Worm (Caenorhabditis elegans) whole organism, young adult: ENCODE measurements around the gene atg-10.

Experiments
- B0019.2 ChIP-seq: fragments of 200-800 bp; sonication (Bioruptor generic); conservative IDR thresholded peaks from 2 replicates; pipeline ENCODE4 v1.3.6; 2022; ENCODE audit warnings: missing genetic modification reagents, missing genetic modification characterization, missing compliant biosample characterization
- B0035.1 ChIP-seq: sonication (generic microtip); optimal IDR thresholded peaks from 2 replicates; lab custom pipeline; 2016; ENCODE audit warnings: missing genetic modification characterization, mild to moderate bottlenecking, missing compliant biosample characterization, missing genotype, missing genetic modification reagents
- B0261.1 ChIP-seq: sonication (generic microtip); optimal IDR thresholded peaks from 2 replicates; lab custom pipeline; 2016; ENCODE audit warnings: mild to moderate bottlenecking, missing genetic modification characterization, moderate library complexity, missing compliant biosample characterization
- C06A6.2 ChIP-seq: fragments of 200-800 bp; sonication (Bioruptor generic); conservative IDR thresholded peaks from 2 replicates; pipeline ENCODE4 v1.3.6; 2022; ENCODE audit warnings: missing genetic modification characterization, missing compliant biosample characterization
- F22D6.2 ChIP-seq: sonication (generic microtip); optimal IDR thresholded peaks from 2 replicates; lab custom pipeline; 2016; ENCODE audit warnings: mild to moderate bottlenecking, missing genetic modification characterization, missing compliant biosample characterization
- F23B12.7 ChIP-seq: sonication (generic microtip); optimal IDR thresholded peaks from 2 replicates; lab custom pipeline; 2017; ENCODE audit warnings: missing genetic modification characterization, mild to moderate bottlenecking, missing compliant biosample characterization, antibody characterized with exemption, moderate library complexity; ENCODE audit not compliant: insufficient read depth
- F55B11.4 ChIP-seq: sonication (generic microtip); optimal IDR thresholded peaks from 2 replicates; lab custom pipeline; 2016; ENCODE audit warnings: missing compliant biosample characterization, missing genetic modification characterization, borderline replicate concordance; ENCODE audit not compliant: insufficient read depth
- T26A5.8 ChIP-seq: sonication (generic microtip); optimal IDR thresholded peaks from 2 replicates; lab custom pipeline; 2016; ENCODE audit warnings: missing genetic modification characterization, missing compliant biosample characterization
- Y53F4B.3 ChIP-seq: fragments of 200-800 bp; sonication (Bioruptor generic); IDR thresholded peaks from 2 replicates; pipeline ENCODE4 v1.3.6; 2022; ENCODE audit warnings: missing genetic modification reagents, missing genetic modification characterization, missing compliant biosample characterization
- Y95B8A.8 ChIP-seq: fragments of 200-800 bp; sonication (Bioruptor generic); IDR thresholded peaks from 2 replicates; pipeline ENCODE4 v1.3.6; 2022; ENCODE audit warnings: missing genetic modification reagents, missing genetic modification characterization, missing compliant biosample characterization
- akir-1 ChIP-seq: fragments of 200-800 bp; sonication (Bioruptor generic); optimal IDR thresholded peaks from 2 replicates; lab custom pipeline; 2018; ENCODE audit warnings: mild to moderate bottlenecking, missing genetic modification characterization, moderate library complexity, missing compliant biosample characterization
- aptf-3 ChIP-seq: fragments of 200-800 bp; sonication (Bioruptor generic); IDR thresholded peaks from 2 replicates; pipeline ENCODE4 v1.3.6; 2022; ENCODE audit warnings: missing genetic modification characterization, missing compliant biosample characterization
- bed-1 ChIP-seq: fragments of 200-800 bp; sonication (Bioruptor generic); IDR thresholded peaks from 2 replicates; pipeline ENCODE4 v1.3.6; 2022; ENCODE audit warnings: missing genetic modification reagents, missing genetic modification characterization, missing compliant biosample characterization
- cebp-1 ChIP-seq, 2 experiments: fragments of 200-800 bp in 1 of 2; sonication (Bioruptor generic) in 1 of 2; sonication (generic microtip) in 1 of 2; IDR thresholded peaks in 1 of 2; optimal IDR thresholded peaks in 1 of 2; 2 replicates each; pipeline versions ENCODE4 v1.3.6 to Lab custom; 2017 to 2022; ENCODE audit warnings: missing compliant biosample characterization in 2 of 2, missing genetic modification characterization in 2 of 2, mild to moderate bottlenecking in 1 of 2, missing genetic modification reagents in 1 of 2, moderate library complexity in 1 of 2
- ceh-100 ChIP-seq: fragments of 200-800 bp; sonication (Bioruptor generic); IDR thresholded peaks from 2 replicates; pipeline ENCODE4 v1.3.6; 2022; ENCODE audit warnings: missing genetic modification reagents, missing genetic modification characterization, missing compliant biosample characterization
- ceh-58 ChIP-seq: fragments of 200-800 bp; sonication (Bioruptor generic); IDR thresholded peaks from 2 replicates; pipeline ENCODE4 v1.3.6; 2022; ENCODE audit warnings: missing genetic modification characterization, missing compliant biosample characterization
- dox-1 ChIP-seq: fragments of 200-800 bp; sonication (Bioruptor generic); IDR thresholded peaks from 2 replicates; pipeline ENCODE4 v1.3.6; 2022; ENCODE audit warnings: missing genetic modification reagents, missing genetic modification characterization, missing compliant biosample characterization
- dpl-1 ChIP-seq: fragments of 150-350 bp; optimal IDR thresholded peaks from 2 replicates; lab custom pipeline; 2014; ENCODE audit warnings: missing biosample characterization, missing genetic modification reagents, missing genetic modification characterization
- gei-17 ChIP-seq: fragments of 200-800 bp; sonication (Bioruptor generic); optimal IDR thresholded peaks from 2 replicates; lab custom pipeline; 2018; ENCODE audit warnings: mild to moderate bottlenecking, missing genetic modification characterization, missing compliant biosample characterization
- hmg-20 ChIP-seq: fragments of 200-800 bp; sonication (Bioruptor generic); IDR thresholded peaks from 2 replicates; pipeline ENCODE4 v1.3.6; 2022; ENCODE audit warnings: missing genetic modification reagents, missing genetic modification characterization, missing compliant biosample characterization
- hrde-1 ChIP-seq: sonication (generic microtip); optimal IDR thresholded peaks from 2 replicates; lab custom pipeline; 2016; ENCODE audit warnings: missing genetic modification characterization, mild to moderate bottlenecking, missing compliant biosample characterization, moderate library complexity, missing genotype, missing genetic modification reagents, borderline replicate concordance
- lin-40 ChIP-seq: sonication (generic microtip); optimal IDR thresholded peaks from 2 replicates; lab custom pipeline; 2016; ENCODE audit warnings: missing genetic modification characterization, mild to moderate bottlenecking, missing compliant biosample characterization, missing genotype, missing genetic modification reagents
- nhr-27 ChIP-seq: fragments of 200-800 bp; sonication (Bioruptor generic); optimal IDR thresholded peaks from 2 replicates; lab custom pipeline; 2018; ENCODE audit warnings: mild to moderate bottlenecking, missing genetic modification characterization, moderate library complexity, missing compliant biosample characterization
- nhr-90 ChIP-seq: sonication (generic microtip); optimal IDR thresholded peaks from 2 replicates; lab custom pipeline; 2016; ENCODE audit warnings: missing genotype, mild to moderate bottlenecking, missing genetic modification characterization, missing compliant biosample characterization
- pbrm-1 ChIP-seq: fragments of 200-800 bp; sonication (Bioruptor generic); IDR thresholded peaks from 2 replicates; pipeline ENCODE4 v1.3.6; 2022; ENCODE audit warnings: missing genetic modification reagents, missing genetic modification characterization, missing compliant biosample characterization
- pha-4 ChIP-seq: fragments of 150-350 bp; sonication (generic microtip); optimal IDR thresholded peaks from 2 replicates; lab custom pipeline; 2014; ENCODE audit warnings: missing biosample characterization, missing genetic modification reagents, missing genetic modification characterization
- rcor-1 ChIP-seq: fragments of 200-800 bp; sonication (Bioruptor generic); IDR thresholded peaks from 2 replicates; pipeline ENCODE4 v1.3.6; 2022; ENCODE audit warnings: missing genetic modification reagents, missing genetic modification characterization, missing compliant biosample characterization
- snpc-3.4 ChIP-seq: sonication (generic microtip); optimal IDR thresholded peaks from 2 replicates; lab custom pipeline; 2017; ENCODE audit warnings: missing genetic modification characterization, mild to moderate bottlenecking, missing compliant biosample characterization, antibody characterized with exemption, moderate library complexity, missing genotype, missing genetic modification reagents
- snpc-4 ChIP-seq, 5 experiments: fragments of 150-350 bp in 1 of 5; sonication (generic microtip) in 4 of 5; optimal IDR thresholded peaks; 2 replicates each; lab custom pipeline; 2014 to 2018; ENCODE audit warnings: missing genetic modification characterization in 5 of 5, missing biosample characterization in 3 of 5, antibody characterized with exemption in 2 of 5, mild to moderate bottlenecking in 2 of 5, missing compliant biosample characterization in 2 of 5, missing genotype in 2 of 5, moderate library complexity in 2 of 5, missing genetic modification reagents in 1 of 5
- somi-1 ChIP-seq: fragments of 200-800 bp; sonication (Bioruptor generic); optimal IDR thresholded peaks from 2 replicates; lab custom pipeline; 2018; ENCODE audit warnings: mild to moderate bottlenecking, missing genetic modification characterization, missing compliant biosample characterization
- xnd-1 ChIP-seq: sonication (generic microtip); optimal IDR thresholded peaks from 2 replicates; lab custom pipeline; 2016; ENCODE audit warnings: missing genotype, missing genetic modification reagents, missing genetic modification characterization, missing compliant biosample characterization
- ztf-25 ChIP-seq: fragments of 200-800 bp; sonication (Bioruptor generic); IDR thresholded peaks from 2 replicates; pipeline ENCODE4 v1.3.6; 2022; ENCODE audit warnings: missing genetic modification reagents, missing genetic modification characterization, missing compliant biosample characterization
- ztf-6 ChIP-seq: fragments of 200-800 bp; sonication (Bioruptor generic); IDR thresholded peaks from 2 replicates; pipeline ENCODE4 v1.3.6; 2022; ENCODE audit warnings: missing genetic modification reagents, missing genetic modification characterization, missing compliant biosample characterization

The atg-10 gene

ce11 chrII:8658835-8659234 lies at the start of gene atg-10:
TSS of gene atg-10 (plus strand) at chrII:8659135.
- no peak for TF ChIP-seq somi-1 (GFP tag; lab: Kevin White, UChicago)
- no peak for TF ChIP-seq F55B11.4
- no peak for TF ChIP-seq B0035.1 (tag; lab: Kevin White, UChicago)
- no peak for TF ChIP-seq ceh-100 (GFP tag; lab: Robert Waterston, UW)
- TF ChIP-seq cebp-1 (GFP tag; IDR thresholded peaks at IDR 0.05; lab: Robert Waterston, UW), result no peak
- TF ChIP-seq cebp-1 (tag; optimal IDR thresholded peaks at IDR 0.05; lab: Kevin White, UChicago), result no peak
- TF ChIP-seq snpc-3.4 (tag; lab: Kevin White, UChicago), result no peak
- no peak for TF ChIP-seq Y95B8A.8 (GFP tag; lab: Robert Waterston, UW)
- no peak for TF ChIP-seq B0261.1 (tag; lab: Kevin White, UChicago)
- TF ChIP-seq dox-1 (GFP tag; lab: Robert Waterston, UW), result no peak
- TF ChIP-seq dpl-1 (GFP tag; lab: Kevin White, UChicago), result no peak
- no peak for TF ChIP-seq Y53F4B.3 (GFP tag; lab: Robert Waterston, UW)
- no peak for TF ChIP-seq F23B12.7 (tag; lab: Kevin White, UChicago)
- TF ChIP-seq akir-1 (GFP tag; lab: Kevin White, UChicago), result no peak
- TF ChIP-seq nhr-27, result no peak
- no peak for TF ChIP-seq pbrm-1 (GFP tag; lab: Robert Waterston, UW)
- TF ChIP-seq pha-4 (tag; lab: Kevin White, UChicago), result no peak
- no peak for TF ChIP-seq ztf-25 (GFP tag; lab: Robert Waterston, UW)

ce11 chrII:8610085-8610484 lies 48.9 kb upstream of the atg-10 start, which contains the start of gene F28C6.9:
TSS of gene F28C6.9 (minus strand) at chrII:8610185.
- TF ChIP-seq rcor-1 (GFP tag; lab: Robert Waterston, UW) (no peak), cebp-1 (GFP tag; IDR thresholded peaks at IDR 0.05; lab: Robert Waterston, UW) (no peak), cebp-1 (tag; optimal IDR thresholded peaks at IDR 0.05; lab: Kevin White, UChicago) (no peak), aptf-3 (no peak), hrde-1 (no peak), nhr-90 (tag; lab: Kevin White, UChicago) (no peak), snpc-4 (GFP tag; optimal IDR thresholded peaks at IDR 0.05; lab: Kevin White, UChicago) (no peak), snpc-4 (tag; optimal IDR thresholded peaks at IDR 0.05; lab: Kevin White, UChicago) (no peak), B0019.2 (no peak), ceh-100 (GFP tag; lab: Robert Waterston, UW) (no peak), B0035.1 (tag; lab: Kevin White, UChicago) (no peak), ceh-58 (no peak), gei-17 (GFP tag; lab: Kevin White, UChicago) (no peak), xnd-1 (tag; lab: Kevin White, UChicago) (no peak), hmg-20 (GFP tag; lab: Robert Waterston, UW) (no peak), pha-4 (tag; lab: Kevin White, UChicago) (no peak)

ce11 chrII:8610585-8610984 lies 48.4 kb upstream of the atg-10 start:
- TF ChIP-seq lin-40 (no peak), bed-1 (GFP tag; lab: Robert Waterston, UW) (no peak), C06A6.2 (GFP tag; lab: Robert Waterston, UW) (no peak), Y53F4B.3 (GFP tag; lab: Robert Waterston, UW) (no peak), T26A5.8 (tag; lab: Kevin White, UChicago) (no peak), ztf-6 (GFP tag; lab: Robert Waterston, UW) (no peak), F22D6.2 (tag; lab: Kevin White, UChicago) (no peak), aptf-3 (no peak)
